Worm (Caenorhabditis elegans): ENCODE data around the gene ist-1.

Gene ist-1

ce11 chrX:7170575-7171297 is 44.3 kb downstream of the ist-1 start, which contains the start of gene bar-1:
Gene bar-1 (minus strand): TSS chrX:7170625.
- TF ChIP-seq dmd-6 (GFP tag; IDR thresholded peaks at IDR 0.05): peak; percentile 39; the same call in 1 of the 2 replicates
- TF ChIP-seq ztf-7 (tag; optimal IDR thresholded peaks at IDR 0.05): no peak
- no peak for TF ChIP-seq D1046.2 (GFP tag; IDR thresholded peaks at IDR 0.05)
- peak; percentile 51 for TF ChIP-seq nhr-28 (tag; optimal IDR thresholded peaks at IDR 0.05)
- no peak for TF ChIP-seq spr-1 (tag; optimal IDR thresholded peaks at IDR 0.05)
- no peak for TF ChIP-seq daf-12 (tag; optimal IDR thresholded peaks at IDR 0.05)
- no peak for TF ChIP-seq lin-15B (tag; optimal IDR thresholded peaks at IDR 0.05)
- TF ChIP-seq daf-19 (GFP tag; conservative IDR thresholded peaks at IDR 0.05): no peak
- TF ChIP-seq lir-3 (tag; optimal IDR thresholded peaks at IDR 0.05): no peak
- TF ChIP-seq tag-97 (GFP tag; IDR thresholded peaks at IDR 0.05): no peak
- no peak for TF ChIP-seq jun-1 (tag; optimal IDR thresholded peaks at IDR 0.05)
- TF ChIP-seq lin-39 (tag; optimal IDR thresholded peaks at IDR 0.05): no peak
- peak; percentile 47 for TF ChIP-seq hlh-11 (tag; optimal IDR thresholded peaks at IDR 0.05)
- TF ChIP-seq dmd-8 (GFP tag; IDR thresholded peaks at IDR 0.05): no peak
- TF ChIP-seq Y105C5A.15 (GFP tag; IDR thresholded peaks at IDR 0.05): no peak
- TF ChIP-seq tra-1 (GFP tag; IDR thresholded peaks at IDR 0.05): no peak
- peak; percentile 77 for TF ChIP-seq php-3 (GFP tag; IDR thresholded peaks at IDR 0.05)
- TF ChIP-seq nhr-76 (tag; optimal IDR thresholded peaks at IDR 0.05): no peak
- TF ChIP-seq arid-1 (GFP tag; conservative IDR thresholded peaks at IDR 0.05): no peak
- TF ChIP-seq zfp-2 (tag; optimal IDR thresholded peaks at IDR 0.05): no peak
- TF ChIP-seq nhr-41 (GFP tag; IDR thresholded peaks at IDR 0.05): no peak
- no peak for TF ChIP-seq snpc-4 (tag; optimal IDR thresholded peaks at IDR 0.05)
- no peak for TF ChIP-seq ceh-82 (tag; optimal IDR thresholded peaks at IDR 0.05)
- TF ChIP-seq Y48G9A.11 (GFP tag; IDR thresholded peaks at IDR 0.05): no peak
- no peak for TF ChIP-seq daf-16 (GFP tag; optimal IDR thresholded peaks at IDR 0.05)
- peak; percentile 60 for TF ChIP-seq daf-16 (tag; optimal IDR thresholded peaks at IDR 0.05)
- no peak for TF ChIP-seq madf-5 (GFP tag; IDR thresholded peaks at IDR 0.05)
- TF ChIP-seq ceh-20 (GFP tag; IDR thresholded peaks at IDR 0.05): 0 out of 2 replicates have a peak, but pooled peaks have one; percentile 20
- TF ChIP-seq nhr-77 (tag; optimal IDR thresholded peaks at IDR 0.05): peak; percentile 24
- TF ChIP-seq fkh-10 (GFP tag; optimal IDR thresholded peaks at IDR 0.05): no peak
- no peak for TF ChIP-seq hlh-30 (tag; optimal IDR thresholded peaks at IDR 0.05; ENCODE audit: insufficient read depth)
- TF ChIP-seq lin-38 (GFP tag; IDR thresholded peaks at IDR 0.05): no peak
- no peak for TF ChIP-seq ces-1 (GFP tag; optimal IDR thresholded peaks at IDR 0.05)
- TF ChIP-seq mes-2 (tag; optimal IDR thresholded peaks at IDR 0.05; ENCODE audit: poor library complexity, severe bottlenecking): no peak
- no peak for TF ChIP-seq gei-8 (GFP tag; optimal IDR thresholded peaks at IDR 0.05)
- TF ChIP-seq aha-1 (tag): no peak
- TF ChIP-seq F37D6.2 (tag; optimal IDR thresholded peaks at IDR 0.05): no peak
- TF ChIP-seq lim-7 (GFP tag; IDR thresholded peaks at IDR 0.05): no peak
- TF ChIP-seq ztf-11 (tag; optimal IDR thresholded peaks at IDR 0.05): no peak
- TF ChIP-seq mxl-2 (GFP tag; conservative IDR thresholded peaks at IDR 0.05): no peak
- no peak for TF ChIP-seq dpl-1 (GFP tag; optimal IDR thresholded peaks at IDR 0.05)
- TF ChIP-seq mdt-29 (GFP tag; IDR thresholded peaks at IDR 0.05): no peak
- peak; percentile 48 for TF ChIP-seq pqm-1 (tag; optimal IDR thresholded peaks at IDR 0.05)
- TF ChIP-seq set-16 (GFP tag; IDR thresholded peaks at IDR 0.05): no peak
- TF ChIP-seq ZK546.5 (tag; optimal IDR thresholded peaks at IDR 0.05): no peak
- TF ChIP-seq vab-7 (GFP tag; IDR thresholded peaks at IDR 0.05): no peak
- no peak for TF ChIP-seq ceh-32 (tag; optimal IDR thresholded peaks at IDR 0.05; ENCODE audit: poor library complexity)
- TF ChIP-seq lin-1 (GFP tag; IDR thresholded peaks at IDR 0.05): no peak
- TF ChIP-seq hmg-1.1 (GFP tag; IDR thresholded peaks at IDR 0.05): no peak
- TF ChIP-seq nhr-10 (tag; optimal IDR thresholded peaks at IDR 0.05): no peak
- TF ChIP-seq unc-62 (GFP tag; optimal IDR thresholded peaks at IDR 0.05 in 1 of 2): peak in 1 of 2 experiments; percentile 15
- no peak for TF ChIP-seq unc-62 (tag; optimal IDR thresholded peaks at IDR 0.05)

All from whole organism, L4 larva.